Fruit fly (Drosophila melanogaster): ENCODE data around the gene xit.

The xit gene

DNA sequence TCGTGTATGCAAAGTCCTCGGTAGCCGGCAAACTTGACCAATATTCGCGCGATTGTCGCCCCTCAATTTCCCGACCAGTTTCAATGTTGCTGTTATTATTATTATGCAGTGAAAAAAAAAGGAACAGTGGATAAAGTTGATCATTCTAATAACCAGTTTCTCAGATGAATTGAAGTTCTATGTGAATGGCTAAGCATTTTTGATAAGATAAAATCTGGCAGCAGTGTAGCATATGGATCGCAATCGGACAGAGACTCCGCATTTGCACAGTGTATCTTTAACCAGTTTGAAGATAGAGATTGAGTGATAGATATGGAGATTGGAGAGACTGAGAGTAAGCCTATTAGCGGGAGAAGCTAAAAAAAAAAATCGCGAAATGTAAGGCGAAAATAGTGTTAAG is 27.4 kb upstream of the xit start (continued):
- no peak for TF ChIP-seq insv (GFP tag; optimal IDR thresholded peaks at IDR 0.05)
- peak; percentile 58 for TF ChIP-seq wor (GFP tag; IDR thresholded peaks at IDR 0.05)
- peak; percentile 68 for TF ChIP-seq CG9215 (GFP tag; IDR thresholded peaks at IDR 0.05)
- TF ChIP-seq CG10543 (GFP tag; optimal IDR thresholded peaks at IDR 0.05), result no peak
- TF ChIP-seq ham (GFP tag; IDR thresholded peaks at IDR 0.05), result no peak
- peak; percentile 49 for TF ChIP-seq Hr3 (GFP tag; optimal IDR thresholded peaks at IDR 0.05)
- peak; percentile 55 for TF ChIP-seq CG15514 (GFP tag; optimal IDR thresholded peaks at IDR 0.05)
- TF ChIP-seq zen (tag; optimal IDR thresholded peaks at IDR 0.05), result no peak
- peak; percentile 82 for TF ChIP-seq CG7786 (GFP tag; optimal IDR thresholded peaks at IDR 0.05)
- peak; percentile 55 for TF ChIP-seq pum (GFP tag; optimal IDR thresholded peaks at IDR 0.05)
- peak; percentile 52 for TF ChIP-seq NC2β (GFP tag; optimal IDR thresholded peaks at IDR 0.05)
- peak; percentile 67 for TF ChIP-seq grn (GFP tag; optimal IDR thresholded peaks at IDR 0.05)
- TF ChIP-seq Dref (GFP tag; IDR thresholded peaks at IDR 0.05), result no peak
- TF ChIP-seq CG1647 (GFP tag; optimal IDR thresholded peaks at IDR 0.05), result peak; percentile 58
- no peak for TF ChIP-seq B-H2 (GFP tag; optimal IDR thresholded peaks at IDR 0.05)
- TF ChIP-seq Six4 (GFP tag; optimal IDR thresholded peaks at IDR 0.05), result peak; percentile 36
- TF ChIP-seq mld (GFP tag; IDR thresholded peaks at IDR 0.05; ENCODE audit: partially characterized antibody), result no peak
- TF ChIP-seq TFAM (GFP tag; optimal IDR thresholded peaks at IDR 0.05), result no peak
- TF ChIP-seq CG7556 (GFP tag; optimal IDR thresholded peaks at IDR 0.05), result peak; percentile 43
- TF ChIP-seq Hand (GFP tag; optimal IDR thresholded peaks at IDR 0.05), result no peak
- peak; percentile 23 for TF ChIP-seq Sox100B (GFP tag; optimal IDR thresholded peaks at IDR 0.05)
- TF ChIP-seq CG1233 (GFP tag; optimal IDR thresholded peaks at IDR 0.05), result peak; percentile 42
- TF ChIP-seq CG10979 (tag; optimal IDR thresholded peaks at IDR 0.05), result peak; percentile 21
- no peak for TF ChIP-seq pzg (GFP tag; optimal IDR thresholded peaks at IDR 0.05)
- peak; percentile 88 for TF ChIP-seq NFAT (GFP tag; IDR thresholded peaks at IDR 0.05)
- TF ChIP-seq Vsx1 (GFP tag; optimal IDR thresholded peaks at IDR 0.05), result peak; percentile 14
- TF ChIP-seq da (GFP tag; optimal IDR thresholded peaks at IDR 0.05), result peak; percentile 30
- peak; percentile 42 for TF ChIP-seq salm (tag; optimal IDR thresholded peaks at IDR 0.05)
- peak; percentile 91 for TF ChIP-seq Rfx (GFP tag; IDR thresholded peaks at IDR 0.05)
- TF ChIP-seq CG10959 (GFP tag; IDR thresholded peaks at IDR 0.05), result no peak
- no peak for TF ChIP-seq Opbp (GFP tag; IDR thresholded peaks at IDR 0.05; ENCODE audit: partially characterized antibody)
- TF ChIP-seq CG31388 (GFP tag; optimal IDR thresholded peaks at IDR 0.05), result no peak
- TF ChIP-seq CG2129 (GFP tag; IDR thresholded peaks at IDR 0.05; ENCODE audit: partially characterized antibody), result no peak
- no peak for TF ChIP-seq CG4360 (GFP tag; IDR thresholded peaks at IDR 0.05)
- peak; percentile 12 for TF ChIP-seq CG3065 (GFP tag; optimal IDR thresholded peaks at IDR 0.05)
- TF ChIP-seq CG7987 (GFP tag; optimal IDR thresholded peaks at IDR 0.05), result peak; percentile 42
- TF ChIP-seq CG11723 (GFP tag; optimal IDR thresholded peaks at IDR 0.05), result peak; percentile 6
- peak; percentile 62 for TF ChIP-seq CG12391 (tag; optimal IDR thresholded peaks at IDR 0.05)
- peak; percentile 52 for TF ChIP-seq HmgD (GFP tag; optimal IDR thresholded peaks at IDR 0.05)
- peak; percentile 61 for TF ChIP-seq slp2 (GFP tag; optimal IDR thresholded peaks at IDR 0.05)
- TF ChIP-seq Dp (GFP tag; optimal IDR thresholded peaks at IDR 0.05), result no peak
- peak; percentile 64 for TF ChIP-seq CG18619 (GFP tag; optimal IDR thresholded peaks at IDR 0.05)
- TF ChIP-seq Deaf1 (tag; optimal IDR thresholded peaks at IDR 0.05), result peak; percentile 1
- TF ChIP-seq Drgx (GFP tag; IDR thresholded peaks at IDR 0.05), result peak; percentile 90
- peak; percentile 17 for TF ChIP-seq ab (GFP tag; optimal IDR thresholded peaks at IDR 0.05)
- no peak for TF ChIP-seq CG17186 (GFP tag; optimal IDR thresholded peaks at IDR 0.05)
- no peak for TF ChIP-seq mirr (GFP tag; optimal IDR thresholded peaks at IDR 0.05)
- peak; percentile 54 for TF ChIP-seq pnt (GFP tag; optimal IDR thresholded peaks at IDR 0.05)
- peak; percentile 81 for TF ChIP-seq ind (GFP tag; optimal IDR thresholded peaks at IDR 0.05)
- no peak for TF ChIP-seq BEAF-32 (GFP tag; optimal IDR thresholded peaks at IDR 0.05)
- no peak for TF ChIP-seq Lpt (GFP tag; optimal IDR thresholded peaks at IDR 0.05)
- no peak for TF ChIP-seq dan (GFP tag; IDR thresholded peaks at IDR 0.05)
